Worm (Caenorhabditis elegans) whole organism, mixed stage, embryonic: Measurements from ENCODE around the gene F07E5.8.

ENCODE experiments used
- bed-3 ChIP-seq: fragments of 200-800 bp; sonication (Bioruptor generic); optimal IDR thresholded peaks from 3 replicates; lab custom pipeline; 2018; ENCODE audit warnings: mild to moderate bottlenecking, missing genetic modification characterization, moderate library complexity, missing compliant biosample characterization
- blmp-1 ChIP-seq: fragments of 150-350 bp; optimal IDR thresholded peaks from 2 replicates; lab custom pipeline; 2014; ENCODE audit warnings: missing biosample characterization, missing genetic modification characterization
- ceh-39 ChIP-seq: fragments of 150-350 bp; optimal IDR thresholded peaks from 2 replicates; lab custom pipeline; 2014; ENCODE audit warnings: missing biosample characterization, missing genetic modification characterization
- elt-3 ChIP-seq: fragments of 150-350 bp; optimal IDR thresholded peaks from 2 replicates; lab custom pipeline; 2014; ENCODE audit warnings: missing biosample characterization, missing genetic modification characterization
- lin-32 ChIP-seq: fragments of 200-800 bp; sonication (Bioruptor generic); optimal IDR thresholded peaks from 2 replicates; lab custom pipeline; 2018; ENCODE audit warnings: mild to moderate bottlenecking, missing genetic modification characterization, missing compliant biosample characterization
- mep-1 ChIP-seq: fragments of 150-350 bp; optimal IDR thresholded peaks from 2 replicates; lab custom pipeline; 2017; ENCODE audit warnings: missing biosample characterization, missing genetic modification reagents, missing genetic modification characterization, inconsistent platforms
- nhr-12 ChIP-seq: fragments of 150-350 bp; optimal IDR thresholded peaks from 2 replicates; lab custom pipeline; 2014; ENCODE audit warnings: missing biosample characterization, missing genetic modification characterization
- nhr-2 ChIP-seq: fragments of 150-350 bp; optimal IDR thresholded peaks from 2 replicates; lab custom pipeline; 2014; ENCODE audit warnings: missing biosample characterization, missing genetic modification characterization
- nhr-237 ChIP-seq: fragments of 150-350 bp; optimal IDR thresholded peaks from 2 replicates; lab custom pipeline; 2014; ENCODE audit warnings: missing biosample characterization, missing genetic modification characterization
- nhr-76 ChIP-seq: sonication (generic microtip); optimal IDR thresholded peaks from 2 replicates; lab custom pipeline; 2017; ENCODE audit warnings: missing biosample characterization, missing genetic modification characterization
- pha-4 ChIP-seq: fragments of 150-350 bp; optimal IDR thresholded peaks from 2 replicates; lab custom pipeline; 2018; ENCODE audit warnings: missing biosample characterization, missing genetic modification reagents, missing genetic modification characterization
- snpc-4 ChIP-seq: fragments of 150-350 bp; optimal IDR thresholded peaks from 2 replicates; lab custom pipeline; 2014; ENCODE audit warnings: missing biosample characterization, missing genetic modification characterization
- ztf-11 ChIP-seq: fragments of 150-350 bp; optimal IDR thresholded peaks from 2 replicates; lab custom pipeline; 2014; ENCODE audit warnings: missing biosample characterization, missing genetic modification characterization

DNA sequence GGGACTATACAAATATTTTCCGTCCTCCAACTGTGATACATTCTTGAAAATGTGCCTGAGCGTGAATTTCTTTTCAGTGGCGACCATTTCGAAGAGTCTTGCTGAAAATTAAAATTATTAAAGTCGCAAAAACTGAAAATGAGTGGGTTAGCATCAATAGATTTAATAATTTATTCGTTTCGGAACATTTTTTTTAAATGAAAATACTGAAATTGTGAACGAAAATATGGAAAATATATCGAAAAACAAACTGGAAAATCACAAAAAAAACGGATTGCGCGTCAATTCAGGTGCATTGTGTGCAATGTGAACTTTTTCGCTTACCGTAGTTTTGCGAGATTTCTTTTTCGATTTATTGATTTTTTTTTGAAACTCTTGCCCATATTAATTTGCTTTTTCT lies 43.6 kb downstream of the F07E5.8 start, which contains the start of gene bath-5:
- no peak for TF ChIP-seq snpc-4 (tag; lab: Kevin White, UChicago)
- no peak for TF ChIP-seq ztf-11 (tag; lab: Kevin White, UChicago)
- no peak for TF ChIP-seq nhr-237 (tag; lab: Kevin White, UChicago)
- no peak for TF ChIP-seq ceh-39 (tag; lab: Kevin White, UChicago)
- TF ChIP-seq nhr-76 (tag; lab: Kevin White, UChicago), result no peak
- TF ChIP-seq blmp-1 (tag; lab: Kevin White, UChicago), result no peak
- TF ChIP-seq nhr-2 (tag; lab: Kevin White, UChicago), result no peak
- no peak for TF ChIP-seq pha-4
- TF ChIP-seq nhr-12 (tag; lab: Kevin White, UChicago), result no peak
- no peak for TF ChIP-seq mep-1 (tag; lab: Kevin White, UChicago)
- no peak for TF ChIP-seq bed-3 (GFP tag; lab: Kevin White, UChicago)
- no peak for TF ChIP-seq elt-3 (tag; lab: Kevin White, UChicago)
- no peak for TF ChIP-seq lin-32 (GFP tag; lab: Kevin White, UChicago)
